Fruit fly (Drosophila melanogaster) whole organism, embryonic: ENCODE results near the gene Efr.
A peak's percentile ranks its signal among the peaks of the same experiment; 100 is the strongest.

Experiments used
- Asciz ChIP-seq: fragments of 200-800 bp; sonication (Bioruptor generic); optimal IDR thresholded peaks from 2 replicates; lab custom pipeline; 2017; ENCODE audit warnings: missing biosample characterization, mild to moderate bottlenecking, missing genetic modification characterization, missing genetic modification reagents
- Bgb ChIP-seq: fragments of 200-800 bp; sonication (Bioruptor generic); IDR thresholded peaks from 2 replicates; pipeline ENCODE4 v1.3.6; 2022; ENCODE audit warnings: missing biosample characterization, missing genetic modification characterization; ENCODE audit not compliant: partially characterized antibody
- CG10366 ChIP-seq: fragments of 200-800 bp; sonication (Bioruptor generic); IDR thresholded peaks from 2 replicates; pipeline ENCODE4 v1.3.6; 2022; ENCODE audit warnings: missing biosample characterization, missing genetic modification characterization
- CG12299 ChIP-seq: fragments of 200-800 bp; sonication (Bioruptor generic); optimal IDR thresholded peaks from 2 replicates; lab custom pipeline; 2018; ENCODE audit warnings: missing biosample characterization, mild to moderate bottlenecking, missing genetic modification characterization
- CG12744 ChIP-seq: fragments of 200-800 bp; sonication (Bioruptor generic); optimal IDR thresholded peaks from 2 replicates; lab custom pipeline; 2016; ENCODE audit warnings: missing biosample characterization, missing genetic modification characterization
- CG14014 ChIP-seq: fragments of 200-800 bp; sonication (Bioruptor generic); IDR thresholded peaks from 2 replicates; pipeline ENCODE4 v1.3.6; 2022; ENCODE audit warnings: missing biosample characterization, missing genetic modification characterization
- CG14050 ChIP-seq: fragments of 200-800 bp; sonication (Bioruptor generic); IDR thresholded peaks from 3 replicates; pipeline ENCODE4 v1.3.6; 2022; ENCODE audit warnings: missing biosample characterization, missing genetic modification characterization
- CG14860 ChIP-seq: fragments of 200-800 bp; sonication (Bioruptor generic); IDR thresholded peaks from 3 replicates; pipeline ENCODE4 v1.3.6; 2022; ENCODE audit warnings: missing biosample characterization, missing genetic modification characterization; ENCODE audit not compliant: partially characterized antibody
- CG15011 ChIP-seq: fragments of 200-800 bp; sonication (Bioruptor generic); optimal IDR thresholded peaks from 3 replicates; lab custom pipeline; 2018; ENCODE audit warnings: missing biosample characterization, mild to moderate bottlenecking, missing genetic modification characterization
- CG18764 ChIP-seq: fragments of 200-800 bp; sonication (Bioruptor generic); optimal IDR thresholded peaks from 3 replicates; lab custom pipeline; 2016; ENCODE audit warnings: missing biosample characterization, missing genetic modification characterization
- CG30403 ChIP-seq: fragments of 200-800 bp; sonication (Bioruptor generic); optimal IDR thresholded peaks from 3 replicates; lab custom pipeline; 2016; ENCODE audit warnings: missing biosample characterization, missing genetic modification characterization
- CG33557 ChIP-seq: fragments of 200-800 bp; sonication (Bioruptor generic); optimal IDR thresholded peaks from 2 replicates; lab custom pipeline; 2019; ENCODE audit warnings: missing biosample characterization, mild to moderate bottlenecking, missing genetic modification characterization, moderate library complexity
- CG3407 ChIP-seq: fragments of 200-800 bp; sonication (Bioruptor generic); optimal IDR thresholded peaks from 2 replicates; lab custom pipeline; 2018; ENCODE audit warnings: missing biosample characterization, mild to moderate bottlenecking, missing genetic modification characterization
- CG4404 ChIP-seq: fragments of 200-800 bp; sonication (Bioruptor generic); IDR thresholded peaks from 2 replicates; pipeline ENCODE4 v1.3.6; 2022; ENCODE audit warnings: missing biosample characterization, missing genetic modification characterization
- CG4424 ChIP-seq: fragments of 200-800 bp; sonication (Bioruptor generic); optimal IDR thresholded peaks from 3 replicates; lab custom pipeline; 2016; ENCODE audit warnings: missing biosample characterization, missing genetic modification characterization
- CG6791 ChIP-seq: fragments of 200-800 bp; sonication (Bioruptor generic); IDR thresholded peaks from 3 replicates; pipeline ENCODE4 v1.3.6; 2022; ENCODE audit warnings: missing biosample characterization, missing genetic modification characterization; ENCODE audit not compliant: partially characterized antibody
- CG6854 ChIP-seq: fragments of 200-800 bp; sonication (Bioruptor generic); optimal IDR thresholded peaks from 3 replicates; lab custom pipeline; 2017; ENCODE audit warnings: missing biosample characterization, mild to moderate bottlenecking, missing genetic modification characterization
- CG7745 ChIP-seq: fragments of 200-800 bp; sonication (Bioruptor generic); optimal IDR thresholded peaks from 2 replicates; lab custom pipeline; 2018; ENCODE audit warnings: missing biosample characterization, mild to moderate bottlenecking, missing genetic modification characterization, moderate library complexity
- CG7786 ChIP-seq: fragments of 200-800 bp; sonication (Bioruptor generic); optimal IDR thresholded peaks from 2 replicates; lab custom pipeline; 2016; ENCODE audit warnings: missing biosample characterization, missing genetic modification characterization
- CG8089 ChIP-seq: fragments of 200-800 bp; sonication (Bioruptor generic); optimal IDR thresholded peaks from 3 replicates; lab custom pipeline; 2016; ENCODE audit warnings: missing biosample characterization, missing genetic modification characterization
- CG8281 ChIP-seq: fragments of 200-800 bp; sonication (Bioruptor generic); optimal IDR thresholded peaks from 2 replicates; lab custom pipeline; 2018; ENCODE audit warnings: missing biosample characterization, mild to moderate bottlenecking, missing genetic modification characterization, moderate library complexity
- CG8924 ChIP-seq: fragments of 200-800 bp; optimal IDR thresholded peaks from 3 replicates; lab custom pipeline; 2019; ENCODE audit warnings: missing biosample characterization, mild to moderate bottlenecking, missing genetic modification characterization, moderate library complexity
- CG9876 ChIP-seq: fragments of 200-800 bp; sonication (Bioruptor generic); optimal IDR thresholded peaks from 2 replicates; lab custom pipeline; 2016; ENCODE audit warnings: missing biosample characterization, missing genetic modification characterization
- D19B ChIP-seq: fragments of 200-800 bp; sonication (Bioruptor generic); optimal IDR thresholded peaks from 2 replicates; lab custom pipeline; 2017; ENCODE audit warnings: missing biosample characterization, mild to moderate bottlenecking, missing genetic modification characterization
- Dek ChIP-seq: fragments of 200-800 bp; sonication (Bioruptor generic); optimal IDR thresholded peaks from 3 replicates; lab custom pipeline; 2019; ENCODE audit warnings: missing biosample characterization, mild to moderate bottlenecking, missing genetic modification characterization, moderate library complexity
- Dip3 ChIP-seq: fragments of 200-800 bp; sonication (Bioruptor generic); optimal IDR thresholded peaks from 3 replicates; lab custom pipeline; 2016; ENCODE audit warnings: missing biosample characterization, missing genetic modification characterization
- Drgx ChIP-seq: fragments of 200-800 bp; sonication (Bioruptor generic); IDR thresholded peaks from 2 replicates; pipeline ENCODE4 v1.3.6; 2022; ENCODE audit warnings: missing biosample characterization, missing genetic modification characterization
- Eip74EF ChIP-seq, 2 experiments: fragments of 200-800 bp in 1 of 2; fragments of >200 bp in 1 of 2; sonication (Bioruptor generic) in 1 of 2; optimal IDR thresholded peaks; 2 replicates each; lab custom pipeline; 2017 to 2019; ENCODE audit warnings: missing biosample characterization in 2 of 2, missing genetic modification characterization in 2 of 2, mild to moderate bottlenecking in 1 of 2, moderate library complexity in 1 of 2
- Ets97D ChIP-seq: fragments of 200-800 bp; sonication (Bioruptor generic); optimal IDR thresholded peaks from 3 replicates; lab custom pipeline; 2016; ENCODE audit warnings: missing biosample characterization, missing genetic modification characterization
- Gsc ChIP-seq: fragments of 200-800 bp; sonication (Bioruptor generic); IDR thresholded peaks from 2 replicates; pipeline ENCODE4 v1.3.6; 2022; ENCODE audit warnings: missing biosample characterization, missing genetic modification characterization
- Lhr ChIP-seq: fragments of 200-800 bp; sonication (Bioruptor generic); optimal IDR thresholded peaks from 3 replicates; lab custom pipeline; 2017; ENCODE audit warnings: mild to moderate bottlenecking, missing biosample characterization, missing genetic modification reagents, missing genetic modification characterization
- Mrtf ChIP-seq: fragments of 200-800 bp; sonication (Bioruptor generic); IDR thresholded peaks from 3 replicates; pipeline ENCODE4 v1.3.6; 2022; ENCODE audit warnings: missing biosample characterization, missing genetic modification characterization
- Opbp ChIP-seq: fragments of 200-800 bp; sonication (Bioruptor generic); IDR thresholded peaks from 3 replicates; pipeline ENCODE4 v1.3.6; 2022; ENCODE audit warnings: missing biosample characterization, missing genetic modification characterization; ENCODE audit not compliant: partially characterized antibody
- Stat92E ChIP-seq, 3 experiments: fragments of >200 bp in 2 of 3; fragments of 200-800 bp in 1 of 3; sonication (Bioruptor generic) in 1 of 3; optimal IDR thresholded peaks; 2 replicates each; lab custom pipeline; 2017 to 2019; ENCODE audit warnings: missing biosample characterization in 3 of 3, missing genetic modification characterization in 3 of 3, mild to moderate bottlenecking in 1 of 3, moderate library complexity in 1 of 3
- TFAM ChIP-seq: fragments of 200-800 bp; sonication (Bioruptor generic); optimal IDR thresholded peaks from 2 replicates; lab custom pipeline; 2017; ENCODE audit warnings: missing biosample characterization, missing genetic modification characterization, inconsistent platforms
- caup ChIP-seq: fragments of 200-800 bp; sonication (Bioruptor generic); optimal IDR thresholded peaks from 3 replicates; lab custom pipeline; 2017; ENCODE audit warnings: missing biosample characterization, mild to moderate bottlenecking, missing genetic modification characterization, moderate library complexity; ENCODE audit not compliant: severe bottlenecking
- chm ChIP-seq: fragments of 200-800 bp; sonication (Bioruptor generic); IDR thresholded peaks from 2 replicates; pipeline ENCODE4 v1.3.6; 2022; ENCODE audit warnings: missing biosample characterization, missing genetic modification characterization
- crc ChIP-seq: fragments of 200-800 bp; sonication (Bioruptor generic); optimal IDR thresholded peaks from 2 replicates; lab custom pipeline; 2016; ENCODE audit warnings: missing biosample characterization, missing genetic modification characterization
- fru ChIP-seq: fragments of >200 bp; optimal IDR thresholded peaks from 2 replicates; lab custom pipeline; 2017
- ham ChIP-seq: fragments of 200-800 bp; sonication (Bioruptor generic); IDR thresholded peaks from 2 replicates; pipeline ENCODE4 v1.3.6; 2022; ENCODE audit warnings: missing biosample characterization, missing genetic modification characterization
- her ChIP-seq: fragments of 200-800 bp; sonication (Bioruptor generic); optimal IDR thresholded peaks from 2 replicates; lab custom pipeline; 2016; ENCODE audit warnings: missing biosample characterization, missing genetic modification characterization
- oc ChIP-seq: fragments of 200-800 bp; sonication (Bioruptor generic); optimal IDR thresholded peaks from 2 replicates; lab custom pipeline; 2018; ENCODE audit warnings: missing biosample characterization, mild to moderate bottlenecking, missing genetic modification characterization, moderate library complexity
- pros ChIP-seq: fragments of 200-800 bp; sonication (Bioruptor generic); optimal IDR thresholded peaks from 3 replicates; lab custom pipeline; 2019; ENCODE audit warnings: missing biosample characterization, mild to moderate bottlenecking, missing genetic modification characterization, moderate library complexity
- row ChIP-seq: fragments of 200-800 bp; sonication (Bioruptor generic); IDR thresholded peaks from 3 replicates; pipeline ENCODE4 v1.3.6; 2022; ENCODE audit warnings: missing biosample characterization, missing genetic modification characterization
- sima ChIP-seq: fragments of 200-800 bp; sonication (Bioruptor generic); optimal IDR thresholded peaks from 2 replicates; lab custom pipeline; 2016; ENCODE audit warnings: missing biosample characterization, missing genetic modification characterization
- ssp ChIP-seq: fragments of 200-800 bp; sonication (Bioruptor generic); IDR thresholded peaks from 2 replicates; pipeline ENCODE4 v1.3.6; 2022; ENCODE audit warnings: missing biosample characterization, missing genetic modification characterization
- tgo ChIP-seq: fragments of 200-800 bp; sonication (Bioruptor generic); IDR thresholded peaks from 3 replicates; pipeline ENCODE4 v1.3.6; 2022; ENCODE audit warnings: missing biosample characterization, missing genetic modification characterization
- tna ChIP-seq: fragments of 200-800 bp; sonication (Bioruptor generic); IDR thresholded peaks from 2 replicates; pipeline ENCODE4 v1.3.6; 2022; ENCODE audit warnings: missing biosample characterization, missing genetic modification characterization; ENCODE audit not compliant: partially characterized antibody
- vfl ChIP-seq: fragments of 200-800 bp; sonication (Bioruptor generic); optimal IDR thresholded peaks from 2 replicates; lab custom pipeline; 2016; ENCODE audit warnings: missing biosample characterization, missing genetic modification characterization
- vnd ChIP-seq: fragments of 200-800 bp; sonication (Bioruptor generic); IDR thresholded peaks from 3 replicates; pipeline ENCODE4 v1.3.6; 2022; ENCODE audit warnings: missing biosample characterization, missing genetic modification characterization; ENCODE audit not compliant: partially characterized antibody
- zen ChIP-seq: fragments of 200-800 bp; sonication (Bioruptor generic); optimal IDR thresholded peaks from 3 replicates; lab custom pipeline; 2018; ENCODE audit warnings: missing biosample characterization, mild to moderate bottlenecking, missing genetic modification characterization, moderate library complexity

The Efr gene

dm6 chrX:6179428-6179827, 40.3 kb upstream of the Efr start (continued):
- TF ChIP-seq CG12744 (GFP tag; lab: Kevin White, UChicago): no peak
- no peak for TF ChIP-seq CG14050
- TF ChIP-seq CG3407 (GFP tag; lab: Kevin White, UChicago): no peak
- no peak for TF ChIP-seq CG33557 (GFP tag; lab: Kevin White, UChicago)
- no peak for TF ChIP-seq vfl (GFP tag; lab: Kevin White, UChicago)
- TF ChIP-seq Gsc: no peak
- no peak for TF ChIP-seq CG12299 (tag; lab: Kevin White, UChicago)
- TF ChIP-seq Eip74EF (GFP tag; optimal IDR thresholded peaks at IDR 0.05; lab: Kevin White, UChicago): no peak
- TF ChIP-seq Mrtf: 0 out of 3 replicates have a peak, but pooled peaks have one; percentile 39
- TF ChIP-seq fru (lab: Kevin White, UChicago): no peak
- TF ChIP-seq CG8089 (GFP tag; lab: Kevin White, UChicago): no peak
- peak; percentile 57; the same call in 2 of the 3 replicates for TF ChIP-seq tgo
- TF ChIP-seq CG8924 (tag; lab: Kevin White, UChicago): no peak
- no peak for TF ChIP-seq crc (GFP tag; lab: Kevin White, UChicago)
- TF ChIP-seq CG9876: no peak
- no peak for TF ChIP-seq ham (GFP tag; lab: Robert Waterston, UW)
- TF ChIP-seq oc: no peak
- no peak for TF ChIP-seq CG6791 (GFP tag; lab: Robert Waterston, UW)
- TF ChIP-seq her (GFP tag; lab: Kevin White, UChicago): no peak
- no peak for TF ChIP-seq CG14860 (GFP tag; lab: Robert Waterston, UW)
- peak; percentile 28; the same call in 1 of the 2 replicates for TF ChIP-seq CG10366 (GFP tag; lab: Robert Waterston, UW)
- TF ChIP-seq Stat92E (GFP tag; optimal IDR thresholded peaks at IDR 0.05; lab: Kevin White, UChicago): no peak
- no peak for TF ChIP-seq D19B (GFP tag; lab: Kevin White, UChicago)
- peak; percentile 48 for TF ChIP-seq caup (GFP tag; lab: Kevin White, UChicago)
- no peak for TF ChIP-seq pros (GFP tag; lab: Kevin White, UChicago)
- TF ChIP-seq Dip3: peak; percentile 17
- peak; percentile 18 for TF ChIP-seq CG30403
- TF ChIP-seq Drgx: peak; percentile 57
- TF ChIP-seq CG7786 (GFP tag; lab: Kevin White, UChicago): no peak
- no peak for TF ChIP-seq vnd (GFP tag; lab: Robert Waterston, UW)
- no peak for TF ChIP-seq tna (GFP tag; lab: Robert Waterston, UW)
- no peak for TF ChIP-seq Opbp (GFP tag; lab: Robert Waterston, UW)
- TF ChIP-seq ssp (GFP tag; lab: Robert Waterston, UW): 0 out of 2 replicates have a peak, but pooled peaks have one; percentile 27
- TF ChIP-seq Ets97D (GFP tag; lab: Kevin White, UChicago): no peak
- no peak for TF ChIP-seq zen (tag; lab: Kevin White, UChicago)
- TF ChIP-seq chm (GFP tag; lab: Robert Waterston, UW): no peak
- TF ChIP-seq row (GFP tag; lab: Robert Waterston, UW): peak; percentile 63
- TF ChIP-seq CG6854 (GFP tag; lab: Kevin White, UChicago): no peak
- TF ChIP-seq Asciz (GFP tag; lab: Kevin White, UChicago): no peak
- no peak for TF ChIP-seq CG15011 (GFP tag; lab: Kevin White, UChicago)
- no peak for TF ChIP-seq CG7745 (tag; lab: Kevin White, UChicago)
- peak; percentile 2 for TF ChIP-seq CG4424
- TF ChIP-seq CG18764 (GFP tag; lab: Kevin White, UChicago): peak; percentile 6
- TF ChIP-seq sima: no peak
- peak; percentile 55; the same call in 1 of the 2 replicates for TF ChIP-seq CG14014 (GFP tag; lab: Robert Waterston, UW)
- TF ChIP-seq Dek (tag; lab: Kevin White, UChicago): no peak
- TF ChIP-seq Bgb (GFP tag; lab: Robert Waterston, UW): no peak
- no peak for TF ChIP-seq Lhr (GFP tag; lab: Kevin White, UChicago)
- TF ChIP-seq CG4404: no peak
- TF ChIP-seq TFAM: no peak
- no peak for TF ChIP-seq CG8281 (tag; lab: Kevin White, UChicago)
